Worm (Caenorhabditis elegans): ENCODE data around the gene Y46G5A.38.
A peak's percentile ranks its signal among the peaks of the same experiment; 100 is the strongest.

Gene Y46G5A.38

DNA sequence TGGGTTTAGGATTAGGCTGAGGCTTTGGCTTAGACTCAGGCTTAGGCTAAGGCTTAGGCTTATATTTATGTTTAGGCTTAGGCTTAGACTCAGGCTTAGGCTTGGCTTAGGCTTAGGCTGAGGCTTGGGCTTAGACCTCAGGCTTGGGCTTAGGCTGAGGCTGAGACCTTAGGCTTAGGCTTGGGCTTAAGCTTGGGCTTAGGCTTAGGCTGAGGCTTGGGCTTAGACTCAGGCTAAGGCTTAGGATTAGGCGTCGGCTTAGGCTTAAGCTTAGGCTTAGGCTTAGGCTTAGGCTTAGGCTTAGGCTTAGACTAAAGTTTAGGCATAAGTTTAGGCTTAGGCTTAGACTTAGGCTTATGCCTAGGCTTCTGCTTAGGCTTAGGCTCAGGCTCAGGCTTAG, 2.4 kb upstream of the Y46G5A.38 start:
- TF ChIP-seq ceh-36 (tag; optimal IDR thresholded peaks at IDR 0.05) (peak; percentile 94), tra-4 (tag; optimal IDR thresholded peaks at IDR 0.05) (no peak), pes-1 (GFP tag; IDR thresholded peaks at IDR 0.05) (peak; percentile 16; the same call in 1 of the 2 replicates), ets-7 (tag; optimal IDR thresholded peaks at IDR 0.05) (no peak)

DNA sequence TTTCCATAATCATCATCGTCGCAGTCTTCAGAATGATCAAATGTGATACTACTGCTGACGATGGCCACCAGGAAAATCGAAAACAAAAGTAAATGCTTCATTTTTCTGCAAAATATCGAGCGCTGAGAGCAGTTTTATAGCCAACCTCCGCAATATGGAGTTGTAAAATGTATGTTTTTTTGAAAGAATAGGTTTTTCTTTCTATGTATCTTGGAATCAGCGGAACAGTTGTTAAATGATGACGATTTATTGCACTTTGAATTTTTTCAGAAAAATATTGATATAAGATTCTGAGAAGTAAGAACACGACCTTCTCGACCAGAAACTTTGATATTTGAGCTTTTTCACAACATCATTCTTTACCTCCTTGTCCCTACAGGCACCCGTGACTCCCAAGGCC, 2.0 kb downstream of the Y46G5A.38 start, which contains the start of gene Y46G5A.23:
TSS of gene Y46G5A.23 (minus strand) at position 101 of the 400 bp plus-strand sequence.
- no peak for TF ChIP-seq pes-1 (GFP tag; IDR thresholded peaks at IDR 0.05)
- no peak for TF ChIP-seq aly-1 (tag; optimal IDR thresholded peaks at IDR 0.05)
- TF ChIP-seq hnd-1 (tag; optimal IDR thresholded peaks at IDR 0.05) = no peak
- TF ChIP-seq tbx-37 (GFP tag; conservative IDR thresholded peaks at IDR 0.05) = no peak
- no peak for TF ChIP-seq ceh-36 (tag; optimal IDR thresholded peaks at IDR 0.05)
- no peak for TF ChIP-seq ceh-13 (GFP tag; optimal IDR thresholded peaks at IDR 0.05)
- no peak for TF ChIP-seq flt-1 (GFP tag; IDR thresholded peaks at IDR 0.05)
- no peak for TF ChIP-seq tbx-11 (GFP tag; IDR thresholded peaks at IDR 0.05)
- TF ChIP-seq hmg-4 (GFP tag; optimal IDR thresholded peaks at IDR 0.05) = no peak
- no peak for TF ChIP-seq hmbx-1 (tag; optimal IDR thresholded peaks at IDR 0.05)
- TF ChIP-seq B0310.2 (tag; optimal IDR thresholded peaks at IDR 0.05) = no peak
- TF ChIP-seq ets-7 (tag; optimal IDR thresholded peaks at IDR 0.05) = no peak
- no peak for TF ChIP-seq sea-1 (GFP tag; conservative IDR thresholded peaks at IDR 0.05)
- no peak for TF ChIP-seq tra-4 (tag; optimal IDR thresholded peaks at IDR 0.05)
- no peak for TF ChIP-seq ama-1 (optimal IDR thresholded peaks at IDR 0.05)
- no peak for TF ChIP-seq scrt-1 (GFP tag; IDR thresholded peaks at IDR 0.05)
- TF ChIP-seq F13C5.2 (tag; optimal IDR thresholded peaks at IDR 0.05) = no peak

DNA sequence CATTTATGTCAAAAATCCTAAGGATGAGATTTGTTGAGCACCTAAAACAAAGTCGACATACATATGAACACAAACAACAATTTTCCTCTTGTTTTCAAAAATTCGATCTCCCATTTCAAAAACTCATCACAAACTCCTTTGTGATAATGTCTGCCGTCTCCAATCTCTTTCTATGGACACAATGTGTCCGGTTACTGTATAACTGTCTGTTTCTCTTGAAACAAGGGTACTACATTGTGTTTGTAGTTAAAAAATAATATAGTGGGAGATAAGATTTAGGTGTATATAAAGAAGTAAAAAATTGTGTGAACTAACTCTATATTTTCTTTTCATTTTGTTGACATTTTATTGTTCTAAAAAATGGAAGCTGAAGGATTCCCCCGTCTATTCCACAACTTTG, 3.5 kb downstream of the Y46G5A.38 start, which contains the start of gene bcmo-1:
TSS of gene bcmo-1 (plus strand) at position 330 of the 400 bp plus-strand sequence.
- TF ChIP-seq tbx-11 (GFP tag; IDR thresholded peaks at IDR 0.05) (no peak), aly-1 (tag; optimal IDR thresholded peaks at IDR 0.05) (no peak), flt-1 (GFP tag; IDR thresholded peaks at IDR 0.05) (no peak), ceh-13 (GFP tag; optimal IDR thresholded peaks at IDR 0.05) (no peak), ama-1 (optimal IDR thresholded peaks at IDR 0.05) (no peak), hnd-1 (tag; optimal IDR thresholded peaks at IDR 0.05) (no peak), tbx-37 (GFP tag; conservative IDR thresholded peaks at IDR 0.05) (no peak), ceh-36 (tag; optimal IDR thresholded peaks at IDR 0.05) (no peak), hmbx-1 (tag; optimal IDR thresholded peaks at IDR 0.05) (no peak)

DNA sequence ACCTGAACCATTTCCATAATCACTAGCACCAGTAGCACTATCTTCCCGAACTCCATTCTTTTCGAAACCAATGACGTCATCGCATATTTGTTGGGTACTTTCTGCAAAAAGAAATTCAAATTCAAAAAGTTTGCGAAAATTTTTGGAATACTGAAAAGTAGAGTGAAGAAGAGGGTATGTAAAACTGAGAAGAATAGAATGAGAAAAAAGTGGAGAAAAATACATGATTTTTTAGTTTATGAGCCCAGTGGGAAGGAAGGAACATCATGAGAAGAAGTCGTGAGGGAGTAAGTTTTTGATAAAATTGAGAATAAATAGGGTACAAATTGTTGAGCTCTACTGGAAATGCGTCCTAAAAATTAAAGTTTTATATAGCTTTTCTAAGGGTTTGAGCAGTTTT, 13.2 kb downstream of the Y46G5A.38 start, which contains the start of gene lgc-35:
TSS of gene lgc-35 (minus strand) at position 101 of the 400 bp plus-strand sequence.
- no peak for TF ChIP-seq tra-4 (tag; optimal IDR thresholded peaks at IDR 0.05)
- no peak for TF ChIP-seq ceh-13 (GFP tag; optimal IDR thresholded peaks at IDR 0.05)
- TF ChIP-seq ama-1 (optimal IDR thresholded peaks at IDR 0.05) = no peak
- no peak for TF ChIP-seq hnd-1 (tag; optimal IDR thresholded peaks at IDR 0.05)
- TF ChIP-seq scrt-1 (GFP tag; IDR thresholded peaks at IDR 0.05) = no peak

DNA sequence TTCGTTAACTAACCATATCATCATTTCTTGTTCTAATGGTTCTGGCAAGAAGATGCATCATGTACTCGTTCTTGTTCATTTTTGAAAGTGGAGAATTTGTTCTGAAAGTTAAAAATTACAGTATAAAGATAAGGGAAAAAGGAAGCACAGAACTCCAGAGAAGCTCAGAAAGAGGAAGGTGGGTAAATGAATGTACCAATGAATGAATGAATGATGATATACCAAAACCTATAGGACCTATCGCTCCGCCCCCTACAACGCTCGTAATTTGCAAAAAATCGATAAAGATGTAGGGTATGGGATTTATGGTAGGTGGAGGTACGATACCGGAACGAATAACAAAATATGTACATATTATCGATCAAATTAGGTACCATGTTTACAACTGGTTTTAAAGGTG, 20.9 kb downstream of the Y46G5A.38 start, which contains the start of gene pes-10:
TSS of gene pes-10 (minus strand) at position 101 of the 400 bp plus-strand sequence.
- TF ChIP-seq aly-1 (tag; optimal IDR thresholded peaks at IDR 0.05) (no peak), ceh-36 (tag; optimal IDR thresholded peaks at IDR 0.05) (no peak), hnd-1 (tag; optimal IDR thresholded peaks at IDR 0.05) (no peak), tra-4 (tag; optimal IDR thresholded peaks at IDR 0.05) (no peak), tbx-37 (GFP tag; conservative IDR thresholded peaks at IDR 0.05) (no peak), ceh-13 (GFP tag; optimal IDR thresholded peaks at IDR 0.05) (no peak), hmg-4 (GFP tag; optimal IDR thresholded peaks at IDR 0.05) (no peak), tbx-11 (GFP tag; IDR thresholded peaks at IDR 0.05) (no peak)

DNA sequence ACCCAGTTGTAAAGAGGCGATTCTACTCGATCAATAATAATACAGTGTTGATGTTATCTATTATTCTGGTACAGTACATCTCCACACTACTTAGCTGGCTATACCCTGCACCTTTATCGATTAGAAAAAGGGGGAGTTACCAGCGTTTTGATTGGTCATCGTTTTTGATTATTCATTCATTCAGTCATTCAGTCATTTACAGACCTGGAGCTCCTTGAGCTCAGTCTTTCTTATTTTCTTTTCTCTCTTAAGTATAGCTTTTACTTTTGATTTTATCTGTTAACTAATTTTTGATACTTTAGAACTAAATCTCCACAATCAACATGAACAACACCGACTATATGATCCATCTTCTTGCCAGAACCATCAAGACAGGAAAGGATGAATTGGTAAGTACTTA, 23.3 kb downstream of the Y46G5A.38 start, which contains the start of gene Y46G5A.28:
TSS of gene Y46G5A.28 (plus strand) at position 301 of the 400 bp plus-strand sequence.
- TF ChIP-seq F13C5.2 (tag; optimal IDR thresholded peaks at IDR 0.05) (no peak), hmbx-1 (tag; optimal IDR thresholded peaks at IDR 0.05) (no peak), tbx-37 (GFP tag; conservative IDR thresholded peaks at IDR 0.05) (no peak), pes-1 (GFP tag; IDR thresholded peaks at IDR 0.05) (no peak), scrt-1 (GFP tag; IDR thresholded peaks at IDR 0.05) (no peak), ets-7 (tag; optimal IDR thresholded peaks at IDR 0.05) (no peak), ceh-13 (GFP tag; optimal IDR thresholded peaks at IDR 0.05) (no peak), ama-1 (optimal IDR thresholded peaks at IDR 0.05) (no peak), flt-1 (GFP tag; IDR thresholded peaks at IDR 0.05) (no peak), hnd-1 (tag; optimal IDR thresholded peaks at IDR 0.05) (no peak), tra-4 (tag; optimal IDR thresholded peaks at IDR 0.05) (no peak), hmg-4 (GFP tag; optimal IDR thresholded peaks at IDR 0.05) (no peak), aly-1 (tag; optimal IDR thresholded peaks at IDR 0.05) (no peak), ceh-36 (tag; optimal IDR thresholded peaks at IDR 0.05) (no peak), B0310.2 (tag; optimal IDR thresholded peaks at IDR 0.05) (no peak), sea-1 (GFP tag; conservative IDR thresholded peaks at IDR 0.05) (no peak)

DNA sequence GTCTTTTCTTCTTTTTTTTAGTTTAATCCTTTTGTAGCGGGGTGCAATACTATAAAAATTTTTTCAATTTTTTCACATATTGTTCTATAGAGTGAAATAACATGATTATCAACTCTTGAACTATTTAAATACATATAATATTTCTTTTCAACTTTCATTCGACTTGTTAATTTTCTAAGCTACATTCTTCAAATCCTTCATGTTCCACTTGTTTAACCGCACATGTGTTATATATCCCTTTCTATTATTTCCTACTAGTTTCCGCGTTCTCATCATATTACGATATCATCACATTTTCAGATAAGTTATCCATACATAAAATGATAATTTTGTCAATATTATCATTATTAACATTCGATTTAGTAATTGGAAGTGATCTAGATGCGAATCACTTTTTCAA, 29.0 kb downstream of the Y46G5A.38 start, which contains the start of gene Y46G5A.29:
TSS of gene Y46G5A.29 (plus strand) at position 301 of the 400 bp plus-strand sequence.
- no peak for TF ChIP-seq hmbx-1 (tag; optimal IDR thresholded peaks at IDR 0.05)
- TF ChIP-seq ama-1 (optimal IDR thresholded peaks at IDR 0.05) = no peak
- no peak for TF ChIP-seq ceh-13 (GFP tag; optimal IDR thresholded peaks at IDR 0.05)
- no peak for TF ChIP-seq pes-1 (GFP tag; IDR thresholded peaks at IDR 0.05)
- TF ChIP-seq flt-1 (GFP tag; IDR thresholded peaks at IDR 0.05) = no peak
- TF ChIP-seq hnd-1 (tag; optimal IDR thresholded peaks at IDR 0.05) = no peak
- no peak for TF ChIP-seq aly-1 (tag; optimal IDR thresholded peaks at IDR 0.05)
- TF ChIP-seq F13C5.2 (tag; optimal IDR thresholded peaks at IDR 0.05) = no peak
- TF ChIP-seq scrt-1 (GFP tag; IDR thresholded peaks at IDR 0.05) = no peak
- TF ChIP-seq tbx-11 (GFP tag; IDR thresholded peaks at IDR 0.05) = no peak
- no peak for TF ChIP-seq ceh-36 (tag; optimal IDR thresholded peaks at IDR 0.05)
- TF ChIP-seq tra-4 (tag; optimal IDR thresholded peaks at IDR 0.05) = no peak
- no peak for TF ChIP-seq sea-1 (GFP tag; conservative IDR thresholded peaks at IDR 0.05)
- TF ChIP-seq ets-7 (tag; optimal IDR thresholded peaks at IDR 0.05) = no peak

DNA sequence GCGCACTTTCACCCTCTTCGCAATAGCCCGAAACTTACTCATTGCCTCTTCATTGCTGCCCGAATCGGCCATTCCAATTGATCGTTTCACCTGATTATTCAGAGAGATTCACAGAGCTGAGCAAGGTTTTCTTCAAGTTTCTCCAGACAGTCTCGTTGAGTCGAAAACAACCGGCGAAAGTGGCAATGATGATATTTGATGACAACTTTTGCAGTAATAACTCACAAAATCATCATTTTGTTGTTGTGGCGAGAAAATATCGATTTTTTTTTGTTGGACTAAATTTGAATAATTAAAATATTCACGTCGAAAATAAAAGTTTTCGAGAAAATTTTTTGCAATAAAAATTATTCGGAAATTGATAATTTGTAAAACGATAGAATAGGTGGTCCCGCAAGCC, 38.8 kb downstream of the Y46G5A.38 start, which contains the start of gene snf-5:
TSS of gene snf-5 (minus strand) at position 182 of the 400 bp plus-strand sequence.
- no peak for TF ChIP-seq hnd-1 (tag; optimal IDR thresholded peaks at IDR 0.05)
- no peak for TF ChIP-seq scrt-1 (GFP tag; IDR thresholded peaks at IDR 0.05)
- TF ChIP-seq F13C5.2 (tag; optimal IDR thresholded peaks at IDR 0.05) = no peak
- TF ChIP-seq tbx-11 (GFP tag; IDR thresholded peaks at IDR 0.05) = no peak
- no peak for TF ChIP-seq tra-4 (tag; optimal IDR thresholded peaks at IDR 0.05)
- no peak for TF ChIP-seq tbx-37 (GFP tag; conservative IDR thresholded peaks at IDR 0.05)
- no peak for TF ChIP-seq flt-1 (GFP tag; IDR thresholded peaks at IDR 0.05)
- no peak for TF ChIP-seq ceh-36 (tag; optimal IDR thresholded peaks at IDR 0.05)
- TF ChIP-seq ets-7 (tag; optimal IDR thresholded peaks at IDR 0.05) = no peak
- no peak for TF ChIP-seq hmbx-1 (tag; optimal IDR thresholded peaks at IDR 0.05)
- TF ChIP-seq sea-1 (GFP tag; conservative IDR thresholded peaks at IDR 0.05) = no peak
- TF ChIP-seq aly-1 (tag; optimal IDR thresholded peaks at IDR 0.05) = no peak
- TF ChIP-seq hmg-4 (GFP tag; optimal IDR thresholded peaks at IDR 0.05) = no peak
